Fruit fly (Drosophila melanogaster) whole organism, adult: ENCODE data around the gene jvl.

Experiments
- CG11617 ChIP-seq: fragments of 200-800 bp; sonication (Bioruptor generic); optimal IDR thresholded peaks from 2 replicates; lab custom pipeline; 2017; ENCODE audit warnings: mild to moderate bottlenecking, missing biosample characterization, missing genetic modification reagents, missing genetic modification characterization
- CG12768 ChIP-seq: fragments of 200-800 bp; sonication (Bioruptor generic); optimal IDR thresholded peaks from 2 replicates; lab custom pipeline; 2017; ENCODE audit warnings: missing biosample characterization, missing genetic modification characterization, mild to moderate bottlenecking, moderate library complexity, missing genetic modification reagents
- CG14711 ChIP-seq: fragments of 200-800 bp; sonication (Bioruptor generic); optimal IDR thresholded peaks from 2 replicates; lab custom pipeline; 2018; ENCODE audit warnings: missing biosample characterization, mild to moderate bottlenecking, missing genetic modification characterization, moderate library complexity
- CG33017 ChIP-seq: fragments of 200-800 bp; sonication (Bioruptor generic); optimal IDR thresholded peaks from 2 replicates; lab custom pipeline; 2018; ENCODE audit warnings: missing biosample characterization, mild to moderate bottlenecking, missing genetic modification characterization, moderate library complexity
- CG5204 ChIP-seq: fragments of 200-800 bp; sonication (Bioruptor generic); optimal IDR thresholded peaks from 2 replicates; lab custom pipeline; 2016; ENCODE audit warnings: missing biosample characterization, missing genetic modification characterization
- CG7045 ChIP-seq: fragments of 200-800 bp; sonication (Bioruptor generic); optimal IDR thresholded peaks from 2 replicates; lab custom pipeline; 2017; ENCODE audit warnings: missing biosample characterization, mild to moderate bottlenecking, missing genetic modification characterization
- CG7101 ChIP-seq: fragments of 200-800 bp; sonication (Bioruptor generic); optimal IDR thresholded peaks from 2 replicates; lab custom pipeline; 2018; ENCODE audit warnings: missing biosample characterization, mild to moderate bottlenecking, missing genetic modification characterization, moderate library complexity
- Clk ChIP-seq: fragments of 200-800 bp; sonication (Bioruptor generic); optimal IDR thresholded peaks from 2 replicates; lab custom pipeline; 2017; ENCODE audit warnings: missing biosample characterization, missing genetic modification characterization
- Crg-1 ChIP-seq: fragments of 200-800 bp; sonication (Bioruptor generic); optimal IDR thresholded peaks from 2 replicates; lab custom pipeline; 2016; ENCODE audit warnings: missing biosample characterization, missing genetic modification characterization
- Hr96 ChIP-seq: fragments of 200-800 bp; sonication (Bioruptor generic); optimal IDR thresholded peaks from 2 replicates; lab custom pipeline; 2016; ENCODE audit warnings: missing biosample characterization, missing genetic modification characterization
- Mnt ChIP-seq: fragments of 200-800 bp; sonication (Bioruptor generic); optimal IDR thresholded peaks from 2 replicates; lab custom pipeline; 2016; ENCODE audit warnings: missing biosample characterization, mild to moderate bottlenecking, missing genetic modification characterization
- bab1 ChIP-seq: fragments of 200-800 bp; sonication (Bioruptor generic); optimal IDR thresholded peaks from 3 replicates; lab custom pipeline; 2019; ENCODE audit warnings: missing biosample characterization, mild to moderate bottlenecking, missing genetic modification characterization, moderate library complexity
- cic ChIP-seq: fragments of 200-800 bp; sonication (Bioruptor generic); optimal IDR thresholded peaks from 2 replicates; lab custom pipeline; 2017; ENCODE audit warnings: missing biosample characterization, mild to moderate bottlenecking, missing genetic modification characterization, moderate library complexity
- cnc ChIP-seq, 2 experiments: fragments of >200 bp; optimal IDR thresholded peaks; 2 replicates each; lab custom pipeline; 2017
- kay ChIP-seq: fragments of 200-800 bp; sonication (Bioruptor generic); peaks from one replicate; lab custom pipeline; 2016; ENCODE audit warnings: missing biosample characterization, missing genetic modification characterization, borderline replicate concordance
- ovo ChIP-seq: fragments of 200-800 bp; sonication (Bioruptor generic); optimal IDR thresholded peaks from 2 replicates; lab custom pipeline; 2016; ENCODE audit warnings: missing biosample characterization, missing genetic modification characterization
- pad ChIP-seq: fragments of 200-800 bp; sonication (Bioruptor generic); optimal IDR thresholded peaks from 3 replicates; lab custom pipeline; 2017; ENCODE audit warnings: missing biosample characterization, missing genetic modification characterization, mild to moderate bottlenecking, moderate library complexity, missing genetic modification reagents
- tj ChIP-seq: fragments of 200-800 bp; sonication (Bioruptor generic); optimal IDR thresholded peaks from 3 replicates; lab custom pipeline; 2017; ENCODE audit warnings: missing biosample characterization, mild to moderate bottlenecking, missing genetic modification characterization, moderate library complexity
- toe ChIP-seq: fragments of 200-800 bp; sonication (Bioruptor generic); optimal IDR thresholded peaks from 2 replicates; lab custom pipeline; 2016; ENCODE audit warnings: missing biosample characterization, missing genetic modification characterization

Gene jvl

DNA sequence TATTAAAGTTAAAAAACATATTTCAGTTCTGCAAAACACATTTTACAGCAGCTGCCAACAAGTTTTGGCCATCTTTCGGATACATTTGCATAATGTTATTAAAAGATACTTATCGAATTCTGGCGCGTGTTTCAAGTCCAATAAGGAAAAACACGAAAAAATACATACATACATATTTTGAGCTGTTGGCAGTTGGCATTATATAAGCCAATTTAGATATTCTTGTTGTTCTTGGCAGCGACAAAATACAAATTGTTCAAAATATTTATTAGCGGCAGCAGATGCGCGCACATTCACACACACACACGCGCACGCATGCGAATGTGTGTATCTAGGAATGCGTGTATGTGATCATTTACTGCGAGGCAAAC lies 27.6 kb upstream of the jvl start:
- TF ChIP-seq CG12768 (GFP tag; lab: Kevin White, UChicago) (no peak), CG7045 (no peak), Hr96 (GFP tag; lab: Kevin White, UChicago) (no peak), cnc (optimal IDR thresholded peaks at IDR 0.05; lab: Kevin White, UChicago) (no peak), CG33017 (tag; lab: Kevin White, UChicago) (no peak), toe (GFP tag; lab: Kevin White, UChicago) (no peak), CG7101 (no peak)

DNA sequence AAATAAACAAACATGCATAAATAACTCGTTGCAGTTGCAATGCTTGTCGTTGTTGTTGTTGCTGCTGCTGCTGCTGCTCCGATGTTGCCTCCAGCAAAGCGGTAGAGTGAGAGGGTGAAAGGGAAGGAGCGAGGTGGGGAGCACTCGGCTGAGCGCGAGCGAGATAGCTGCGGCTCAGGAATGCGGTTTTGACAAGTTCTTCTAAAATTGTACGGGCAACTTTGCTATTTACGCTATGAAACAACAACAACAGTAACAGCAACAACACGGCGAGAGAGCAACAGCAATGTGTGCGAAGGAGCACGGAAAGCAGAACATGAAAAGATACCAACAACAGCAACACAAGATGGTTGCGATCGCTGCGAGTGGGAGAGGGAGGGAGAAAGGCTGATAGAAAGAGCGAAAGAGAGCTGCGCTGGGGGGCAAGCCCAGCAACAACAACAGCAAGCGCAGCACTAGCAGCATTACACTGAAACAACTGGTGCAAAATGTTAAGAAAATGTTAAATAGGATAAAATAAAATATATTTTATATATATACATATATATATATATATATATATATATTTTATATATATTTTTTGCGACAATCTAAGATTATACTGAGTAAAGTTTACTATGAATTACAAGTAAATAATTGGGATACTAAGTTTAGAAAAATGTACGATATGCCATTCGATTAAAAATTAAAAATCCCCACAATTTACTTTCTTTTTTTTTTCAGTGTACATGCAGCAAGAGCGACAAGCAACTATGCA lies 27.1 kb upstream of the jvl start:
- TF ChIP-seq CG7101 (peak; percentile 31), CG14711 (peak; percentile 13), tj (GFP tag; lab: Kevin White, UChicago) (peak; percentile 50), CG11617 (GFP tag; lab: Kevin White, UChicago) (no peak), CG33017 (tag; lab: Kevin White, UChicago) (peak; percentile 22), CG7045 (peak; percentile 40)

DNA sequence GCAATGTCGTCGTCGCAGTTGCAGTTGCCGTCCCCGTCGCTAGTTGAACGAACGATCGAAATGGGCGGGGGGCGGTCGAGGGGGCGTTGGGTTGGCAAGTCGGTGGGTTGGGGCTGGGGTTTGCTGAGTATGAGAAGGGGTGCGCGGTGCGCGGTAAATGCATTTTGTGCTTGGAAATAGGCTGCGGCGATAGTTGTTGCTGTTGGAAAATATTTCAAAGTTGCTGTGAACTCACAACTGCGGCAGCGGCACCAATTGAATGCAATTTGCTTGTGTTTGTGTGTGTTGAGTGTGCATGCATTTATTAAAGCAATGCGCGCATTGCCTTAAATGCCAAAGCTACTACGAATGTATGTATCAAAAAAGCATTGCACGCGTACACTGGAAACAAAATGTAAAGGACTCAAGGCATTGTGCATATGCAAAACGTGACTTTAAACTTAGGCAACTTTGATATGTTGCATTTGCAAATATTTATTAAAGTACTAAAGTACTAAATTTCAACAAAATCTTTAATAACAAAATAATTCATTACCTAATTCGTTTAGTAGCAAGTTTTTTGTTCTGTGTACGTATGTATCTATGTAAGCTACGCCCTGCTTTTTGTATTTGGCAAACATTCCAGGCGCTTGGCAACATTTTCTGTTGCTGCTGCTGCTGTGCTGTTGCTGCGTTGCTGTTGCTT lies 26.3 kb upstream of the jvl start:
- peak; percentile 13 for TF ChIP-seq tj (GFP tag; lab: Kevin White, UChicago)
- TF ChIP-seq CG5204 (GFP tag; lab: Kevin White, UChicago): no peak
- peak; percentile 46 for TF ChIP-seq CG12768 (GFP tag; lab: Kevin White, UChicago)
- TF ChIP-seq pad (GFP tag; lab: Kevin White, UChicago): no peak
- TF ChIP-seq CG7101: peak; percentile 29
- TF ChIP-seq kay: no peak

DNA sequence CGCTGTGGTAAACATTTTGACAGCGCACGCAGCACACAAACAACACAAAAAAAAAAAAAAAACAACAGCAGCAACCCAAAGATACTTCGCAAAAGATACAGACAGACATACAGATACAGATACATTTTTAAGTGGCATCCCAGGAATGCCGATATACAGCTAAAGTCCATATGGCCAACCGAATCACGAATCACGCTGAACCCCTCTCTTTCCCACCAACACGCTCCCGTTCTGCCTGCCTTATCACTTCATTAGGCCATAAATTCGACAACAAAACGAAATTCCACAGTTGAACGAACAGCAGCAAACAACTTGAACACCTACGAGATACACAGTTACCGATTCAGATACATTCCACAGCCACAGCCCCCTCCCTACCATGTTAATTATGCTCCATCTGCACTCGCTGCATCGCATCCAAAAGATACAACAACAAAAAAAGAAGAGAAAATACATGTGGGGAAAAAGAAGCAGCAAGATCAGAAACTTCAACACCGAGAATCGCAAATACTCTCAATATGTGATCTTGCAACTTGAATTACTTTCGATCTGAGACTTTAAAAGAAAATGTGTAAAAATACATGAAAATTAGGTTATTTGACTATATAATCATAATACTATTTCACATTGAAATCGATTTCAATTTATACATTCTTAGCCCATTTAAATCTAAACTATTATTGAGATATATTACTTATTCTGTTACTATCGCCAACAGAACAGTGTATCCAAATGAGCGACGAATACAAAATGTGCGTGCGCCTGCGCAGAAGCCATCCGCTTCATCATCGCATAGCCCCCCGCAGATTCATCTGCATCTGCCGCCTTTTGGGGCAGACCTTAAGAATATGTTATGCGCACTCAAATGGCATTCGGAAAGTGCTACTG lies 24.9 kb upstream of the jvl start:
- TF ChIP-seq Mnt (no peak), Clk (GFP tag; lab: Kevin White, UChicago) (no peak), ovo (GFP tag; lab: Kevin White, UChicago) (no peak), CG5204 (GFP tag; lab: Kevin White, UChicago) (no peak)

DNA sequence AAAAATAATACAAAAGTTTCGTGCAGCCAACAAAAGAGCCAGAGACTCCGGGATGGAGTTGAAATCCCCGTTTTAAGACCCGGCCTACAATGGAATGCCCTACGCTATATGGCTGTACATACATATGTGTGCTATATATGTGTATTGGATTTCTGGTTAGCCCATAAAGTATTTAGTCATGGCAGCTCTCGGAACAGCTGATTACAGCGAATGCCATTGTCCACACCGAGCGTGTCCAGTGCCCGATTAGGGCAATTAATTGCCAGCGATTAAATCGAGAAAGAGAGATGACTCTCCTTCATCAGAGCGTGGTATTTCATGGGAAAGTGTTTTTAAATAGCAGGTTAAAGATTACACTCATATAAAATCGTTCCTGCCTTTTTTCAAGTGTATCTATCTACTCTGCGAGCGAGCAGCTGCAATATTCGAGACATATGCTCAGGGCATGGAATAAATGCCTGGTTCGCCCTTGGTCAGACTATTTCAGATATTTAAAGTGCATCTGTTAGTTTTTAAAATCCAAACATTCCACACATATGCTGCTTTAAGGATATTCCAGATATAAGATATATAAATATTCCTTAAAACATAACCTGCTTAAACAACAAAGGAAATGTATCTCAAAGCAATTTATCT lies 24.2 kb upstream of the jvl start:
- no peak for TF ChIP-seq CG33017 (tag; lab: Kevin White, UChicago)
- no peak for TF ChIP-seq Mnt
- no peak for TF ChIP-seq toe (GFP tag; lab: Kevin White, UChicago)
- TF ChIP-seq cic (GFP tag; lab: Kevin White, UChicago): no peak
- no peak for TF ChIP-seq pad (GFP tag; lab: Kevin White, UChicago)
- no peak for TF ChIP-seq cnc (optimal IDR thresholded peaks at IDR 0.05; lab: Kevin White, UChicago)
- no peak for TF ChIP-seq CG7101
- no peak for TF ChIP-seq Crg-1 (GFP tag; lab: Kevin White, UChicago)
- no peak for TF ChIP-seq bab1 (GFP tag; lab: Kevin White, UChicago)

DNA sequence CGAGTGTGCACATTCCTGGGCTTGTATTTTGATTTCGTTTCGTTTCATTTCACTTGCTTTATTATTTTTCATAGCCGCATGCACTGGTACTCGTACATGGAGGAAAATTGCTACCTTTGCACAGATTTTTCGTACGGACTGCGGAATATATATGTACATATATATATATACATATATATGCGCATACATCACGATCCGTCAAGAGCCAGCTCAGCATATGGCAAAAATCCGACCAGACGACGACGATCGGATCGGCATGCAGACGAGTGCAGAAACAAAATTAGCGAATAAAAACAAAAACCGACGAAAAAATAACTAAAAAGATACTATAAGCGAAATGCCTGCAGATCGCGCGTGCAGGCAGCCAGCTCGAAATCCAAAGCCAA lies 23.7 kb upstream of the jvl start:
- TF ChIP-seq bab1 (GFP tag; lab: Kevin White, UChicago): no peak
- TF ChIP-seq tj (GFP tag; lab: Kevin White, UChicago): peak; percentile 97
- no peak for TF ChIP-seq cnc (optimal IDR thresholded peaks at IDR 0.05; lab: Kevin White, UChicago)

DNA sequence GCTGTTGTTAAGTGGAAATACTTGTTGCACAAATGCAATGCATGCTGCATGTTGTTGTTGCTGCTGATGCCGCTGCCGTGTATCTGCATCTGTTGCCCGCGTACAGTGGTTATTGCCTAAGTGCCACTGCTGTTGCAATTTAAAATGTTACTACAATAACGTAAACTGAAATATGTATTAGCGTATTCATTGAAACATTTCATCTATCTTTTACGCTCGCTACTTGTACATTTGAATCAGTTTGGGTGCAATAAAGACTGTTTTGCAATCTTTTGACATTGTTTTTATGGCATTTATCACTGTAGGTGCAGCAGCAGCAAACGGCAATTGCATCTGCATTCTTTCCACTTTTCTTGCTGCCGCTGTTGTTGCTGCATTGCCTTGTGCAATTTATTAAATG lies 22.0 kb upstream of the jvl start:
- TF ChIP-seq tj (GFP tag; lab: Kevin White, UChicago) (peak; percentile 21), CG12768 (GFP tag; lab: Kevin White, UChicago) (no peak), CG11617 (GFP tag; lab: Kevin White, UChicago) (no peak), Hr96 (GFP tag; lab: Kevin White, UChicago) (no peak)
